Fruit fly (Drosophila melanogaster) whole organism, wandering third instar larva: ENCODE measurements around the gene CG13766.

Experiments used
- Abd-B ChIP-seq: fragments of >200 bp; optimal IDR thresholded peaks from 2 replicates; lab custom pipeline; 2017; ENCODE audit warnings: missing biosample characterization, missing genetic modification characterization
- CG32264 ChIP-seq: fragments of 200-800 bp; sonication (Bioruptor generic); optimal IDR thresholded peaks from 2 replicates; lab custom pipeline; 2016; ENCODE audit warnings: missing biosample characterization, missing genetic modification characterization
- CrebA ChIP-seq: fragments of 200-800 bp; sonication (Bioruptor generic); optimal IDR thresholded peaks from 2 replicates; lab custom pipeline; 2016; ENCODE audit warnings: missing biosample characterization, mild to moderate bottlenecking, missing genetic modification characterization, borderline replicate concordance
- Dif ChIP-seq: fragments of 200-275, 200-300 bp; sonication (Bioruptor generic); optimal IDR thresholded peaks from 2 replicates; lab custom pipeline; 2018; ENCODE audit warnings: missing biosample characterization, missing genetic modification characterization; ENCODE audit not compliant: partially characterized antibody
- GATAd ChIP-seq: sonication (Bioruptor generic); optimal IDR thresholded peaks from 2 replicates; lab custom pipeline; 2016; ENCODE audit warnings: missing biosample characterization, missing genetic modification characterization
- HLH106 ChIP-seq: fragments of 200-800 bp; optimal IDR thresholded peaks from 3 replicates; lab custom pipeline; 2019; ENCODE audit warnings: missing biosample characterization, mild to moderate bottlenecking, missing genetic modification characterization, moderate library complexity
- Hnf4 ChIP-seq: fragments of 200-800 bp; sonication (Bioruptor generic); optimal IDR thresholded peaks from 2 replicates; lab custom pipeline; 2016; ENCODE audit warnings: missing biosample characterization, mild to moderate bottlenecking, missing genetic modification characterization
- Hr83 ChIP-seq: fragments of 200-300 bp; sonication (Bioruptor generic); optimal IDR thresholded peaks from 2 replicates; lab custom pipeline; 2016; ENCODE audit warnings: missing biosample characterization, mild to moderate bottlenecking, missing genetic modification characterization, moderate library complexity; ENCODE audit not compliant: poor library complexity, severe bottlenecking
- Jra ChIP-seq: sonication (Bioruptor generic); optimal IDR thresholded peaks from 2 replicates; lab custom pipeline; 2016; ENCODE audit warnings: missing biosample characterization, missing genetic modification characterization
- Mio ChIP-seq: sonication (Bioruptor generic); optimal IDR thresholded peaks from 2 replicates; lab custom pipeline; 2016; ENCODE audit warnings: missing biosample characterization, missing genetic modification characterization
- N ChIP-seq: fragments of >200 bp; optimal IDR thresholded peaks from 2 replicates; lab custom pipeline; 2018; ENCODE audit warnings: missing biosample characterization, missing external identifiers, missing genetic modification characterization
- OdsH ChIP-seq: fragments of 200-800 bp; sonication (Bioruptor generic); optimal IDR thresholded peaks from 2 replicates; lab custom pipeline; 2016; ENCODE audit warnings: missing biosample characterization, mild to moderate bottlenecking, missing genetic modification characterization
- Rel ChIP-seq, 2 experiments: fragments of 200-800 bp; sonication (Bioruptor generic) in 1 of 2; optimal IDR thresholded peaks; 2 replicates in 1 of 2; 3 replicates in 1 of 2; lab custom pipeline; 2016 to 2019; ENCODE audit warnings: mild to moderate bottlenecking in 2 of 2, missing biosample characterization in 2 of 2, missing genetic modification characterization in 2 of 2, moderate library complexity in 1 of 2
- Sp1 ChIP-seq: fragments of 200-800 bp; sonication (Bioruptor generic); optimal IDR thresholded peaks from 3 replicates; lab custom pipeline; 2019; ENCODE audit warnings: missing biosample characterization, mild to moderate bottlenecking, missing genetic modification characterization, moderate library complexity
- Vsx2 ChIP-seq: fragments of 200-300, 225-300 bp; sonication (Bioruptor generic); optimal IDR thresholded peaks from 2 replicates; lab custom pipeline; 2018; ENCODE audit warnings: missing biosample characterization, missing genetic modification characterization; ENCODE audit not compliant: partially characterized antibody
- br ChIP-seq: fragments of 200-800 bp; sonication (Bioruptor generic); optimal IDR thresholded peaks from 2 replicates; lab custom pipeline; 2016; ENCODE audit warnings: missing biosample characterization, missing genetic modification characterization
- brk ChIP-seq: fragments of 200-800 bp; sonication (Bioruptor generic); optimal IDR thresholded peaks from 2 replicates; lab custom pipeline; 2016; ENCODE audit warnings: missing biosample characterization, mild to moderate bottlenecking, missing genetic modification characterization
- dl ChIP-seq, 2 experiments: fragments of 175-275, 200-275 bp in 1 of 2; fragments of 200-275 bp in 1 of 2; sonication (Bioruptor generic); optimal IDR thresholded peaks; lab custom pipeline; 2018; ENCODE audit warnings: mild to moderate bottlenecking in 2 of 2, missing biosample characterization in 2 of 2, missing genetic modification characterization in 2 of 2, moderate library complexity in 2 of 2; ENCODE audit not compliant: partially characterized antibody in 2 of 2, insufficient read depth in 1 of 2
- dmrt93B ChIP-seq: fragments of 200-800 bp; sonication (Bioruptor generic); optimal IDR thresholded peaks from 2 replicates; lab custom pipeline; 2018; ENCODE audit warnings: missing biosample characterization, mild to moderate bottlenecking, missing genetic modification characterization
- dsf ChIP-seq: sonication (Bioruptor generic); optimal IDR thresholded peaks from 2 replicates; lab custom pipeline; 2016; ENCODE audit warnings: missing biosample characterization, missing genetic modification characterization, borderline replicate concordance
- ey ChIP-seq: fragments of 200-800 bp; sonication (Bioruptor generic); optimal IDR thresholded peaks from 2 replicates; lab custom pipeline; 2016; ENCODE audit warnings: missing biosample characterization, missing genetic modification characterization
- foxo ChIP-seq, 2 experiments: fragments of 200-800 bp; sonication (Bioruptor generic); optimal IDR thresholded peaks; 2 replicates in 1 of 2; 3 replicates in 1 of 2; lab custom pipeline; 2016 to 2017; ENCODE audit warnings: missing biosample characterization in 2 of 2, missing genetic modification characterization in 2 of 2
- fru ChIP-seq: fragments of 200-800 bp; sonication (Bioruptor generic); optimal IDR thresholded peaks from 3 replicates; lab custom pipeline; 2016; ENCODE audit warnings: missing biosample characterization, mild to moderate bottlenecking, missing genetic modification characterization
- h ChIP-seq: fragments of 200-800 bp; sonication (Bioruptor generic); optimal IDR thresholded peaks from 3 replicates; lab custom pipeline; 2016; ENCODE audit warnings: missing biosample characterization, mild to moderate bottlenecking, missing genetic modification characterization
- jim ChIP-seq: fragments of 175-275, 200-325 bp; sonication (Bioruptor generic); optimal IDR thresholded peaks from 2 replicates; lab custom pipeline; 2016; ENCODE audit warnings: missing biosample characterization, mild to moderate bottlenecking, missing genetic modification characterization
- lola ChIP-seq: fragments of >200 bp; optimal IDR thresholded peaks from 2 replicates; lab custom pipeline; 2017; ENCODE audit warnings: missing biosample characterization, missing genetic modification characterization
- pan ChIP-seq: fragments of >200 bp; optimal IDR thresholded peaks from 2 replicates; lab custom pipeline; 2017
- psq ChIP-seq: fragments of 200-800 bp; sonication (Bioruptor generic); optimal IDR thresholded peaks from 3 replicates; lab custom pipeline; 2017; ENCODE audit warnings: missing biosample characterization, mild to moderate bottlenecking, missing genetic modification characterization, moderate library complexity
- sage ChIP-seq: fragments of 200-800 bp; sonication (Bioruptor generic); optimal IDR thresholded peaks from 2 replicates; lab custom pipeline; 2016; ENCODE audit warnings: missing biosample characterization, mild to moderate bottlenecking, missing genetic modification characterization
- sv ChIP-seq: fragments of 200-800 bp; sonication (Bioruptor generic); optimal IDR thresholded peaks from 3 replicates; lab custom pipeline; 2016; ENCODE audit warnings: missing biosample characterization, missing genetic modification characterization
- tai ChIP-seq: sonication (Bioruptor generic); optimal IDR thresholded peaks from 2 replicates; lab custom pipeline; 2016; ENCODE audit warnings: missing biosample characterization, missing genetic modification characterization
- usp ChIP-seq: fragments of >200 bp; optimal IDR thresholded peaks from 2 replicates; lab custom pipeline; 2017; ENCODE audit warnings: missing biosample characterization, missing genetic modification characterization
- woc ChIP-seq: sonication (Bioruptor generic); optimal IDR thresholded peaks from 2 replicates; lab custom pipeline; 2016; ENCODE audit warnings: missing biosample characterization, mild to moderate bottlenecking, missing genetic modification characterization

The CG13766 gene

DNA sequence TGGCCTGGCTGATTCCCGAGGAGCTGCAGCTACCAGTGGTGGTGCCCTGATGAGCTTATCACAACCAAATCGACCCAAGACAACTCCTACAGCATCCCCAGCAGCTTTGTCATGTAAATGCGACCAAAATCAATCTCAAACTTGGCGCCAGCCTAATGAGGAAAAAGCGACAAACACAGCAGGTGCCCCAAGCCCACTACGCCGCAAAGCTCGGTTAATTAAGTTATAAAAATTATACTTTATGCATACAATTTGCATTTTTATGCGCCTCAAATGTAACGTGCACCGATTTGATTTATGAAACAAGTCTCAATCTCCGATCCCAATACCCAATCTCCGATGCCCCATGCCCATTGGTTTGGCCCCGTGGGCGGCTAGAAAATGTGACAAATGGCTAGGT, 15.2 kb downstream of the CG13766 start:
- TF ChIP-seq CrebA (GFP tag; lab: Kevin White, UChicago), result no peak
- no peak for TF ChIP-seq Hr83 (GFP tag; lab: Kevin White, UChicago)
- no peak for TF ChIP-seq woc (GFP tag; lab: Kevin White, UChicago)

DNA sequence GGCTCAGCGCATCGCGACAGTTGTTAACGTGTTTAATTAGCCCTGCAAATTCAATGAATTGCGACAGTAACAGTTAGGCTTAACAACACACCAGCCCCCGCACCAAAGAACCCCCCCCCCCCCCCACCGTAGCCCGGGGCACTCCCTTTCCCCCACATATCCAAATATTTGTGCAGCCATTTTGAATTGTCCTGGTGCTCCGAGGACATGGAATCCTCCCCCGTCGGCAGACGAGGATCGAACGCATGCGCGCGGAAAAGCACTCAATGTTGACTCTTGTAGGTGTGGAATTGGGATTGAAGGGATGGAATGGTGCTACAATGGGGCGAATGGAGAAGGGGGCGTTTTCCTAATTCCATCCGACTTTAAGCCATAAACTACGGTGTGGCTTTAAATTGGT, 18.0 kb downstream of the CG13766 start:
- TF ChIP-seq Abd-B (GFP tag; lab: Kevin White, UChicago), result no peak
- TF ChIP-seq Vsx2 (GFP tag; lab: Kevin White, UChicago), result no peak
- no peak for TF ChIP-seq Mio (GFP tag; lab: Kevin White, UChicago)
- no peak for TF ChIP-seq jim (GFP tag; lab: Kevin White, UChicago)
- no peak for TF ChIP-seq dl (GFP tag; optimal IDR thresholded peaks at IDR 0.05; lab: Kevin White, UChicago; ENCODE audit: insufficient read depth in 1 of 2, partially characterized antibody in 2 of 2)
- TF ChIP-seq Hnf4 (GFP tag; lab: Kevin White, UChicago), result no peak
- TF ChIP-seq usp (GFP tag; lab: Kevin White, UChicago), result no peak
- no peak for TF ChIP-seq N (GFP tag; lab: Kevin White, UChicago)
- TF ChIP-seq tai, result no peak
- TF ChIP-seq h (GFP tag; lab: Kevin White, UChicago), result no peak
- TF ChIP-seq GATAd (GFP tag; lab: Kevin White, UChicago), result no peak
- TF ChIP-seq dmrt93B (GFP tag; lab: Kevin White, UChicago), result no peak
- no peak for TF ChIP-seq lola (GFP tag; lab: Kevin White, UChicago)
- no peak for TF ChIP-seq foxo (GFP tag; optimal IDR thresholded peaks at IDR 0.05; lab: Kevin White, UChicago)
- TF ChIP-seq sage (GFP tag; lab: Kevin White, UChicago), result no peak
- TF ChIP-seq brk, result no peak
- TF ChIP-seq psq (GFP tag; lab: Kevin White, UChicago), result no peak

DNA sequence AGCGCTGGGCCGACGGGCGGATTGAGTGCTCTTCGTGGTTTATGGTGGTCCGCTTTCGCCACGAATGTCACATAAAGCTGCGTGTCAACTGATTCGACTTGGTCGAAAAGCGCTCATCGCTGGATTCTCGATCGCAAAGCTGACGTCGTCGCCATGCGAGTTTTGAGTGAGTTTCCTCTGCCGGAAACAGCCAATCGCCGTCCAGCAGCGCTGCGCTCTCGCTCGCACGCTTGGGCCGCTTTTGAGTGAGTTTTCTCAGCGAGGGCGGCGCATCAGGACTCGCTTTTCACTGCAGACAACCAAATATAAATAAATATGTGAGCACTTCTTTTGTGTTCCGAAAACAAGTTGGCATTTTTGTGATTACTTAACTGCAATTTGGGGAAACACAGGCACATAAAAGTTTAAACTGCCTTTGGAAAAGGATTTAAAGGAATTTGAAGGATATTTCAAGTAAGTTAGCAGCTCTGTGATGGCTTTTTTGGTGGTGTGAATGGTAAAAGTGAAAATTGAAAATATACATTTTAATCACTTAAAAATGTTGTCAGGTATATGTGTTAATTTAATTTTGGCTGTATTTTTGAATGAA, 19.0 kb downstream of the CG13766 start, which contains the start of gene eya:
Gene eya (minus strand): TSS at position 94 of the 589 bp plus-strand sequence.
- no peak for TF ChIP-seq HLH106 (tag; lab: Kevin White, UChicago)
- no peak for TF ChIP-seq Hr83 (GFP tag; lab: Kevin White, UChicago)
- TF ChIP-seq, all 38 proteins: peak for 0

DNA sequence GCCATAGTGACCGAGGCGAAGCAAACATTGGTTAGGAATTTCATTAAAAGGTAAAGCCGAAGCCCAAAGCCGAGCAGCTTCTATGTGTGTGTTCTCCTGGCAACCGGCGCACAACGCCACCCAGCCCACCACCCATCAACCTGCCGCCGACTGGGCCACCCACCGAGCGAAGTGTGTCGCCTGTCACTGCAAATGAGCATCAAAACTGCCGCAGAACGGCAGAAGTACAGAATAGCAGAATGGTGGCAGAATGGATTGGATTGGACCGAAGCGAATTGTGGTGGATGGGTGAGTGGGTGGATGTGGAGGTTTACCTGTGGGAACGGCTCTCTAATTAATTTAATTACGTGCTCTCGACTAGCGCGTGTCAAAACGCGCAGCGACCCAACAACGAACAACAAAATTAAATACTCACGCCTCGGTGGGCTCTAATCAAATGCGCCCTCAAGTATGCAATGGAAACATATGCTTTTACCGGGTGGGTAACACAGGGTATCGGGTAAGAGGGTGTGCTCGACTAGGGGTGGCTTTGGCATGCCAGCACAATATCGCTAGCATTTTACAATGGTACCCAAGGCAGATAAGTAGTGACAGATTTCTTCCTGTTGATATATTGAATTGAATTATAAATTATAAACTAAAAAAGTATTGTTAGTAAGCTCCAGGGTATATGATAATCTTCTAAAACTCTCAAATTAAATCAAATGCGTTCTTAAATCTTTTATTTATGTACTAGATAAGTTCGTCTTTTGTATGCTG, 26.2 kb downstream of the CG13766 start:
- no peak for TF ChIP-seq foxo (GFP tag; optimal IDR thresholded peaks at IDR 0.05; lab: Kevin White, UChicago)

DNA sequence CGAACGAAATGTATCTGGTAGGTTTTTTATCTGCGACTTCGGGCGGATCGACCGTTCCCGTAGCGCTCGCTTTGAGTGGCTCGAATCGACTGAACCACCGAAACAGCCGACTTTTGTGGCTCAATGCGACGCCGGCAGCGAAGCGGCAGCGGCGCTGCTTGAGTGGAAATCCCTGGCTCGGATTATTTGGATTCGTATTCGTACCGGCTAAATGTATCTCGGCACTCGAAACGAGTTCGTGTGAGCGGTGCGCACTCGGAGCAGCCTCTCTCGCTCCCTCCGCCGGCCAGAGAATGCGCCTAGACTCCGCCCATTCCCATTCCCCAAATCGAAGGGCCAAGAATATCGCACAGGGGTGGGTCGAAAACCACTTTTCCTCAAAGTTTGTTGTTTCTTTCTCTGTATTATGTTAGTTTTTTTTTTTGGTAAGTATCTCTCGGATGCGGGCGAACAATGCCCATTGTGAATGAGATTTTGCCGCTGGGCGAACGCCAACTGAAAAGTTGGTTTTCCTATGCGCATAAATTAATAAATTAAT, 29.9 kb downstream of the CG13766 start:
- TF ChIP-seq Mio (GFP tag; lab: Kevin White, UChicago) (no peak), Dif (GFP tag; lab: Kevin White, UChicago) (peak; percentile 85), Rel (GFP tag; optimal IDR thresholded peaks at IDR 0.05; lab: Kevin White, UChicago) (no peak), Rel (tag; optimal IDR thresholded peaks at IDR 0.05; lab: Kevin White, UChicago) (no peak), br (GFP tag; lab: Kevin White, UChicago) (no peak), dmrt93B (GFP tag; lab: Kevin White, UChicago) (no peak), fru (GFP tag; lab: Kevin White, UChicago) (no peak), Vsx2 (GFP tag; lab: Kevin White, UChicago) (peak; percentile 67), dsf (GFP tag; lab: Kevin White, UChicago) (no peak), jim (GFP tag; lab: Kevin White, UChicago) (no peak), brk (no peak), OdsH (no peak), sv (GFP tag; lab: Kevin White, UChicago) (no peak), Abd-B (GFP tag; lab: Kevin White, UChicago) (no peak), Jra (GFP tag; lab: Kevin White, UChicago) (no peak), dl (GFP tag; optimal IDR thresholded peaks at IDR 0.05; lab: Kevin White, UChicago; ENCODE audit: insufficient read depth in 1 of 2, partially characterized antibody in 2 of 2) (peak in 1 of 2 experiments; percentile 20), CG32264 (no peak), Sp1 (GFP tag; lab: Kevin White, UChicago) (no peak), psq (GFP tag; lab: Kevin White, UChicago) (no peak), GATAd (GFP tag; lab: Kevin White, UChicago) (no peak), pan (lab: Kevin White, UChicago) (no peak), sage (GFP tag; lab: Kevin White, UChicago) (no peak), ey (GFP tag; lab: Kevin White, UChicago) (no peak), Hr83 (GFP tag; lab: Kevin White, UChicago) (peak; percentile 32), usp (GFP tag; lab: Kevin White, UChicago) (no peak)
